Worm (Caenorhabditis elegans): Measurements from ENCODE around the gene C25D7.16.

ce11 chrV:15023544-15023943 lies 32.4 kb upstream of the C25D7.16 start, which contains the start of gene F14H8.4:
- no peak for TF ChIP-seq F49E8.2 (tag; optimal IDR thresholded peaks at IDR 0.05; ENCODE audit: borderline replicate concordance)
- TF ChIP-seq nhr-11 (tag; optimal IDR thresholded peaks at IDR 0.05), result no peak
- TF ChIP-seq lsy-2 (tag; optimal IDR thresholded peaks at IDR 0.05), result no peak
- no peak for TF ChIP-seq nhr-237 (tag; optimal IDR thresholded peaks at IDR 0.05)
- no peak for TF ChIP-seq mxl-2 (GFP tag; conservative IDR thresholded peaks at IDR 0.05)
- TF ChIP-seq R02D3.7 (tag; optimal IDR thresholded peaks at IDR 0.05), result no peak
- no peak for TF ChIP-seq zip-2 (tag; optimal IDR thresholded peaks at IDR 0.05)
- no peak for TF ChIP-seq ztf-11 (tag; optimal IDR thresholded peaks at IDR 0.05)
- no peak for TF ChIP-seq gei-8 (GFP tag; optimal IDR thresholded peaks at IDR 0.05)
- no peak for TF ChIP-seq mdl-1 (tag; optimal IDR thresholded peaks at IDR 0.05)
- TF ChIP-seq zfp-2 (tag; optimal IDR thresholded peaks at IDR 0.05), result no peak
- TF ChIP-seq F44E2.7 (GFP tag; IDR thresholded peaks at IDR 0.05), result no peak
